Worm (Caenorhabditis elegans) whole organism, L4/young adult: ENCODE results near the gene F02D10.2.

Experiments
- W03F9.2 ChIP-seq: fragments of 150-350 bp; optimal IDR thresholded peaks from 2 replicates; lab custom pipeline; 2014; ENCODE audit warnings: missing biosample characterization, missing genetic modification characterization
- dao-5 ChIP-seq: sonication (generic microtip); optimal IDR thresholded peaks from 2 replicates; lab custom pipeline; 2016; ENCODE audit warnings: missing genotype, missing genetic modification characterization, moderate library complexity, missing compliant biosample characterization
- him-1 ChIP-seq: sonication (generic microtip); optimal IDR thresholded peaks from 2 replicates; lab custom pipeline; 2016; ENCODE audit warnings: missing genotype, missing genetic modification reagents, missing genetic modification characterization, missing compliant biosample characterization

The F02D10.2 gene

ce11 chrX:13463793-13464192, at the start of gene F02D10.2:
TSS of gene F02D10.2 (minus strand) at chrX:13463893.
- TF ChIP-seq dao-5 (tag; lab: Kevin White, UChicago) (no peak), him-1 (tag; lab: Kevin White, UChicago) (no peak), W03F9.2 (tag; lab: Kevin White, UChicago) (no peak)

ce11 chrX:13511796-13512195, 48.1 kb upstream of the F02D10.2 start:
- TF ChIP-seq him-1 (tag; lab: Kevin White, UChicago) = peak; percentile 61
- TF ChIP-seq dao-5 (tag; lab: Kevin White, UChicago) = peak; percentile 78
- peak; percentile 49 for TF ChIP-seq W03F9.2 (tag; lab: Kevin White, UChicago)

- TF ChIP-seq dao-5 (tag; lab: Kevin White, UChicago) (no peak), W03F9.2 (tag; lab: Kevin White, UChicago) (no peak), him-1 (tag; lab: Kevin White, UChicago) (no peak)
Measured at ce11 chrX:13510997-13511396, 47.3 kb upstream of the F02D10.2 start, which contains the start of gene col-185. TSS of gene col-185 (minus strand) at chrX:13511097.

- no peak for TF ChIP-seq him-1 (tag; lab: Kevin White, UChicago)
- no peak for TF ChIP-seq dao-5 (tag; lab: Kevin White, UChicago)
- TF ChIP-seq W03F9.2 (tag; lab: Kevin White, UChicago) = no peak
Measured at ce11 chrX:13510234-13510837, 46.6 kb upstream of the F02D10.2 start.

- TF ChIP-seq dao-5 (tag; lab: Kevin White, UChicago) (no peak), W03F9.2 (tag; lab: Kevin White, UChicago) (no peak), him-1 (tag; lab: Kevin White, UChicago) (no peak)
Measured at ce11 chrX:13507233-13507632, 43.5 kb upstream of the F02D10.2 start, which contains the start of gene H06A10.1. TSS of gene H06A10.1 (plus strand) at chrX:13507533.

ce11 chrX:13506493-13506892, 42.8 kb upstream of the F02D10.2 start:
- TF ChIP-seq W03F9.2 (tag; lab: Kevin White, UChicago) = no peak
- TF ChIP-seq him-1 (tag; lab: Kevin White, UChicago) = no peak
- no peak for TF ChIP-seq dao-5 (tag; lab: Kevin White, UChicago)

- TF ChIP-seq him-1 (tag; lab: Kevin White, UChicago) (no peak), dao-5 (tag; lab: Kevin White, UChicago) (no peak), W03F9.2 (tag; lab: Kevin White, UChicago) (no peak)
Measured at ce11 chrX:13506043-13506442, 42.4 kb upstream of the F02D10.2 start.

ce11 chrX:13505201-13505600, 41.5 kb upstream of the F02D10.2 start:
- TF ChIP-seq dao-5 (tag; lab: Kevin White, UChicago) (no peak), W03F9.2 (tag; lab: Kevin White, UChicago) (no peak), him-1 (tag; lab: Kevin White, UChicago) (no peak)

ce11 chrX:13503839-13504238, 40.1 kb upstream of the F02D10.2 start:
- no peak for TF ChIP-seq dao-5 (tag; lab: Kevin White, UChicago)
- TF ChIP-seq W03F9.2 (tag; lab: Kevin White, UChicago) = no peak
- TF ChIP-seq him-1 (tag; lab: Kevin White, UChicago) = no peak

- TF ChIP-seq him-1 (tag; lab: Kevin White, UChicago) (peak; percentile 85), W03F9.2 (tag; lab: Kevin White, UChicago) (no peak), dao-5 (tag; lab: Kevin White, UChicago) (no peak)
Measured at ce11 chrX:13502282-13502681, 38.6 kb upstream of the F02D10.2 start.

- TF ChIP-seq him-1 (tag; lab: Kevin White, UChicago) (no peak), W03F9.2 (tag; lab: Kevin White, UChicago) (no peak), dao-5 (tag; lab: Kevin White, UChicago) (no peak)
Measured at ce11 chrX:13500568-13500967, 36.9 kb upstream of the F02D10.2 start, which contains the start of gene sad-1. TSS of gene sad-1 (minus strand) at chrX:13500668.

- no peak for TF ChIP-seq W03F9.2 (tag; lab: Kevin White, UChicago)
Measured at ce11 chrX:13499923-13500322, 36.2 kb upstream of the F02D10.2 start.

ce11 chrX:13499098-13499497, 35.4 kb upstream of the F02D10.2 start:
- no peak for TF ChIP-seq him-1 (tag; lab: Kevin White, UChicago)

ce11 chrX:13493762-13494161, 30.1 kb upstream of the F02D10.2 start:
- TF ChIP-seq him-1 (tag; lab: Kevin White, UChicago) (peak; percentile 17), dao-5 (tag; lab: Kevin White, UChicago) (no peak)
